Worm (Caenorhabditis elegans): ENCODE data around the gene srv-21.

The srv-21 gene

DNA sequence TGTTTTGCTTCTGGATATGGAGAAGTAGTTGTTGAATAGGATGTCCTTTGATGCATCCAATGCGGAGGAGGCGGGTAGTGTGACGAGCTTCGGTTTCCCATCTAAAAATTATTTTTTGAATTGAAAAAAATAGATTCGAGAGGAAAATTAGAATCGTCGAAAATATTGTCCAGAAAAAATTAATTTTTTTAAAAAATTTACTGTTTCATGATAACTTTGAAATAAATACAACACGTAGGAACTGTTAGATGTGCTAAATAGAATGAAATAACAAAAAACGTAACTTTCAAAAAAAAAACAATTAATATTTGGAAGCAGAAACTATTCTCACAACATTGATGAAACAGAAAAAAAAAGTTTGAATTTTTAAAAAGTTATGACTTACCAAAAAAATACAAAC lies 17.3 kb downstream of the srv-21 start, which contains the start of gene C06E7.4:
Gene C06E7.4, minus strand, starts transcription at position 101 of the 400 bp plus-strand sequence.
- TF ChIP-seq hlh-13 (GFP tag; optimal IDR thresholded peaks at IDR 0.05) (no peak), tbx-7 (tag; optimal IDR thresholded peaks at IDR 0.05) (no peak), npax-4 (tag; optimal IDR thresholded peaks at IDR 0.05) (no peak), ceh-48 (tag; optimal IDR thresholded peaks at IDR 0.05) (no peak), ceh-45 (GFP tag; IDR thresholded peaks at IDR 0.05) (no peak), hlh-30 (tag; optimal IDR thresholded peaks at IDR 0.05; ENCODE audit: insufficient read depth) (no peak), F13H6.1 (tag; optimal IDR thresholded peaks at IDR 0.05) (no peak), fkh-10 (GFP tag; optimal IDR thresholded peaks at IDR 0.05) (no peak), K02D7.2 (tag; optimal IDR thresholded peaks at IDR 0.05) (no peak), lim-6 (tag; optimal IDR thresholded peaks at IDR 0.05) (no peak), sox-4 (tag; optimal IDR thresholded peaks at IDR 0.05) (no peak), C38D4.7 (GFP tag; optimal IDR thresholded peaks at IDR 0.05) (no peak), hlh-6 (tag; optimal IDR thresholded peaks at IDR 0.05) (no peak), lin-11 (tag; optimal IDR thresholded peaks at IDR 0.05) (no peak)

- TF ChIP-seq Y22D7AL.16 (tag; optimal IDR thresholded peaks at IDR 0.05), result no peak
- TF ChIP-seq unc-86 (tag; optimal IDR thresholded peaks at IDR 0.05), result no peak
- TF ChIP-seq fkh-10 (GFP tag; optimal IDR thresholded peaks at IDR 0.05), result no peak
- peak; percentile 12 for TF ChIP-seq elt-2 (tag; optimal IDR thresholded peaks at IDR 0.05)
Measured at ce11 chrIV:5858212-5858611, 18.9 kb downstream of the srv-21 start.

ce11 chrIV:5856975-5857374 lies 20.2 kb downstream of the srv-21 start:
- no peak for TF ChIP-seq ceh-19 (GFP tag; optimal IDR thresholded peaks at IDR 0.05)

DNA sequence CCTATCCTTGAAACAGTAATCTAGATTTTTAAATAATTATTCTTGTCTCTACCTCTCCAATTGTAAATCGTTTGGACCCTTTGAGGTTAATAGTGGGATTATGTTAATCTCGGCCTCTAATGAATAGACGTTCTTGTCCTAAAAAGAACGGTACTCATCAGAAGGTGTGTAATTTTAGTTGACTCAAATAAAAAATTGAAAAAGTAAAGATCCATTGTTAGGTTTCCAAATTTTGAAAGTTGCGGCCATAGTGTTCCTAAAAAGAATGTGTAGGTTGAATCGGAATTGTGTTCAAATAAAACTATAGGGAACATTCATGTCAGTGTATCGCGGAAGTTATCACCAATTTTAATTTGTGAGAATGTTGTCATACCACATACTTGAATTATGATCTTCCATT lies 21.5 kb downstream of the srv-21 start:
- TF ChIP-seq ceh-45 (GFP tag; IDR thresholded peaks at IDR 0.05) (no peak), lim-6 (tag; optimal IDR thresholded peaks at IDR 0.05) (no peak), sox-4 (tag; optimal IDR thresholded peaks at IDR 0.05) (no peak), C38D4.7 (GFP tag; optimal IDR thresholded peaks at IDR 0.05) (no peak), fkh-10 (GFP tag; optimal IDR thresholded peaks at IDR 0.05) (no peak), pha-4 (tag; optimal IDR thresholded peaks at IDR 0.05) (no peak)

ce11 chrIV:5850765-5851377 lies 26.3 kb downstream of the srv-21 start:
- TF ChIP-seq ceh-31 (tag; optimal IDR thresholded peaks at IDR 0.05), result no peak
- TF ChIP-seq pros-1 (tag; optimal IDR thresholded peaks at IDR 0.05), result no peak
- no peak for TF ChIP-seq ceh-2 (tag; optimal IDR thresholded peaks at IDR 0.05)
- TF ChIP-seq ceh-9 (tag; optimal IDR thresholded peaks at IDR 0.05), result no peak
- no peak for TF ChIP-seq madf-2 (tag; optimal IDR thresholded peaks at IDR 0.05)
- TF ChIP-seq Y22D7AL.16 (tag; optimal IDR thresholded peaks at IDR 0.05), result no peak

DNA sequence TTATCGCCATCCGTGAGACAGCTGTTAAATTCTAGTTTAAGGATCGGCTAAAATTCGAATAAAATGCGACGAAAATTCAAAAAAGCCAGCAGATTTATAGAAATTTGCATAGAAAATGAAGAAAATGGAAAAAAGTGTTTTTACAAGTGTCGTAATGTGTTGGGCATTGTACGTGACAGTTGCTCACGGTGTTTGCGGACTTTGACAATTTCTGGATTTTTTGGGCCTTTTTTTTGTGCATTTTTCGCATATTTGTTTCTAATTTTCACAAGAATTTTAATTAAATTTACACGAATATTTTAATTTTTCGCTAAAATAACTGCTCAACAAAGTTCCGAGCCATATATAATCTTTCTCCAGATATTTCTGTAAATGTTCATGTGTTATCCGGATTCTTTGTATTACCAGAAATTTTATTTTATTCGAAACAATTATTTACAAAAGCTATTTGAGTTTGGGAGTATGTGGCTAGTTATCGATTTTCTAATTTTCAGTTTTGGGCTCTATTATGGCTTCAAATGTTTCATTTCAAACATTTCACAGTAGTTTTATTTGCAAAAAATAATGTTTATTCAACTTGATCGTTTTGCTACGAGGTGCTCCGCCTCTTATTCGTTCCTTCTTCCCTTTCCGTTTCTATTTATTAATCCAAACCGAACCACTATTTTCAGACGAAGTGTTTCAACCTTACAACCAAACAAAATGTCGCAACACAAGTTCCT lies 29.0 kb downstream of the srv-21 start, which contains the start of gene sams-3:
Gene sams-3, plus strand, starts transcription at position 672 of the 722 bp plus-strand sequence.
- no peak for TF ChIP-seq ceh-24 (tag; optimal IDR thresholded peaks at IDR 0.05)
- TF ChIP-seq sdc-2 (tag; optimal IDR thresholded peaks at IDR 0.05), result no peak
- no peak for TF ChIP-seq C38D4.7 (GFP tag; optimal IDR thresholded peaks at IDR 0.05)
- TF ChIP-seq pha-2 (tag; optimal IDR thresholded peaks at IDR 0.05), result no peak
- no peak for TF ChIP-seq fax-1 (tag; optimal IDR thresholded peaks at IDR 0.05)
- no peak for TF ChIP-seq K09A11.1 (tag; optimal IDR thresholded peaks at IDR 0.05; ENCODE audit: insufficient read depth)
- no peak for TF ChIP-seq pat-9 (tag; optimal IDR thresholded peaks at IDR 0.05)
- TF ChIP-seq hlh-8 (tag; optimal IDR thresholded peaks at IDR 0.05), result no peak
- peak; percentile 96 for TF ChIP-seq tbx-2 (tag; optimal IDR thresholded peaks at IDR 0.05)
- peak; percentile 46 for TF ChIP-seq ztf-16 (tag; optimal IDR thresholded peaks at IDR 0.05)
- no peak for TF ChIP-seq ceh-45 (GFP tag; IDR thresholded peaks at IDR 0.05)
- peak; percentile 8 for TF ChIP-seq unc-42 (tag; optimal IDR thresholded peaks at IDR 0.05)
- no peak for TF ChIP-seq syd-9 (tag; optimal IDR thresholded peaks at IDR 0.05)
- TF ChIP-seq sox-4 (tag; optimal IDR thresholded peaks at IDR 0.05), result no peak
- no peak for TF ChIP-seq ama-1 (optimal IDR thresholded peaks at IDR 0.05)
- TF ChIP-seq rnt-1 (tag; optimal IDR thresholded peaks at IDR 0.05), result no peak
- no peak for TF ChIP-seq ets-4 (tag; optimal IDR thresholded peaks at IDR 0.05)
- no peak for TF ChIP-seq ceh-18 (tag; optimal IDR thresholded peaks at IDR 0.05)
- no peak for TF ChIP-seq pax-1 (tag; optimal IDR thresholded peaks at IDR 0.05)

All from whole organism, late embryonic.